Worm (Caenorhabditis elegans) whole organism, L3 larva: ENCODE data around the gene saeg-2.

ENCODE experiments used
- mml-1 ChIP-seq: fragments of 150-350 bp; sonication (generic microtip); optimal IDR thresholded peaks from 3 replicates; lab custom pipeline; 2014; ENCODE audit warnings: missing biosample characterization, missing genetic modification characterization
- nhr-23 ChIP-seq: fragments of 150-350 bp; optimal IDR thresholded peaks from 2 replicates; lab custom pipeline; 2014; ENCODE audit warnings: missing biosample characterization, missing genetic modification reagents, missing genetic modification characterization
- nhr-77 ChIP-seq: fragments of 150-350 bp; optimal IDR thresholded peaks from 2 replicates; lab custom pipeline; 2014; ENCODE audit warnings: missing biosample characterization, missing genetic modification characterization
- pqm-1 ChIP-seq: fragments of 150-350 bp; optimal IDR thresholded peaks from 2 replicates; lab custom pipeline; 2017; ENCODE audit warnings: missing biosample characterization, missing genetic modification characterization, inconsistent platforms
- skn-1 ChIP-seq: fragments of 150-350 bp; optimal IDR thresholded peaks from 2 replicates; lab custom pipeline; 2014; ENCODE audit warnings: missing biosample characterization, missing genetic modification characterization
- ztf-11 ChIP-seq: fragments of 150-350 bp; optimal IDR thresholded peaks from 2 replicates; lab custom pipeline; 2014; ENCODE audit warnings: missing biosample characterization, missing genetic modification characterization

DNA sequence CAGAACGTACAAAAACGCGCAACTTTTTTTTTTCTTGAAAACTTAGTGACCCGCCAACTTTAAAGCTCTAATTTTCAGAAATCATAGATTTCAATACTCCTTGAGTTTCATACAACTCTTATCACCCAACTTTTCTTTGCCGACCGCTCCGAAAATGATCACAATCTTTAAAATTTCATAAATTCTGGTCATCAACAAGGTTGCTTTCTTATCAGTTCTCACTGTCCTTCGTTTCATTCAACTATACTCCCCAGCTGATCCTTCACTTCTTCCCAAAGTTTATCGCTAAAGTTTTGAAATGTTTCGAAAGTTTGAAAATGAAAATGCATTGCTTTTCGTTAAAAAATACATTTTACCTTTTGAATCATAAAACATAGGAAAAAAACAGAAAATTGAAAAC lies 15.6 kb downstream of the saeg-2 start:
- TF ChIP-seq ztf-11, result no peak
- TF ChIP-seq nhr-23 (tag; lab: Kevin White, UChicago), result no peak
- TF ChIP-seq pqm-1 (tag; lab: Kevin White, UChicago), result peak; percentile 72
- no peak for TF ChIP-seq nhr-77 (tag; lab: Kevin White, UChicago)
- no peak for TF ChIP-seq mml-1 (tag; lab: Kevin White, UChicago)
- TF ChIP-seq skn-1 (tag; lab: Kevin White, UChicago), result no peak
